Worm (Caenorhabditis elegans): ENCODE results near the gene Y66A7A.9.

DNA sequence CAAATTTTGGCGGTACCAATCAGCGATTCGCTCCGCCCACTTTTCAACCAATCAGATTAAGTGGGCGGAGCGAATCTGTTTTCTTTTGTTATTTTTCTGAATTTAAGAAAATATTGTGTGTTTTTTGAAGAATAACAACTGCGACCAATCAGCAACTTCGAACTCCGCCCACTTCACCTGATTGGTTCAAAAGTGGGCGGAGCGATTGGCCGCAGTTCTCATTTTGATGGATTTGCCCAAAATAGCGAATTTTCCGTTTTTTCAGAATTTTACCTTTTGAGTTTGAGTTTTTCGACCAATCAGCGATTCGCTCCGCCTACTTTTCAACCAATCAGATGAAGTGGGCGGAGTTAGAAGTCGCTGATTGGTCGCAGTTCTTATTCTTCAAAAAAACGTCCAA lies 23.0 kb downstream of the Y66A7A.9 start:
- no peak for TF ChIP-seq unc-62 (GFP tag; optimal IDR thresholded peaks at IDR 0.05 in 1 of 2)
- no peak for TF ChIP-seq unc-62 (tag; optimal IDR thresholded peaks at IDR 0.05)
- no peak for TF ChIP-seq lin-13 (GFP tag; optimal IDR thresholded peaks at IDR 0.05)
- TF ChIP-seq madf-5 (GFP tag; IDR thresholded peaks at IDR 0.05), result no peak
- no peak for TF ChIP-seq mep-1 (tag; optimal IDR thresholded peaks at IDR 0.05)
- no peak for TF ChIP-seq ces-1 (GFP tag; optimal IDR thresholded peaks at IDR 0.05)
- no peak for TF ChIP-seq mxl-3 (GFP tag; optimal IDR thresholded peaks at IDR 0.05)
- no peak for TF ChIP-seq saeg-2 (GFP tag; IDR thresholded peaks at IDR 0.05)
- no peak for TF ChIP-seq daf-12 (tag; optimal IDR thresholded peaks at IDR 0.05)
- no peak for TF ChIP-seq dve-1 (tag; optimal IDR thresholded peaks at IDR 0.05; ENCODE audit: insufficient read depth)
- TF ChIP-seq ztf-11 (tag; optimal IDR thresholded peaks at IDR 0.05), result no peak
- TF ChIP-seq pqm-1 (tag; optimal IDR thresholded peaks at IDR 0.05), result no peak
